Worm (Caenorhabditis elegans): Measurements from ENCODE around the gene C44H9.5.

DNA sequence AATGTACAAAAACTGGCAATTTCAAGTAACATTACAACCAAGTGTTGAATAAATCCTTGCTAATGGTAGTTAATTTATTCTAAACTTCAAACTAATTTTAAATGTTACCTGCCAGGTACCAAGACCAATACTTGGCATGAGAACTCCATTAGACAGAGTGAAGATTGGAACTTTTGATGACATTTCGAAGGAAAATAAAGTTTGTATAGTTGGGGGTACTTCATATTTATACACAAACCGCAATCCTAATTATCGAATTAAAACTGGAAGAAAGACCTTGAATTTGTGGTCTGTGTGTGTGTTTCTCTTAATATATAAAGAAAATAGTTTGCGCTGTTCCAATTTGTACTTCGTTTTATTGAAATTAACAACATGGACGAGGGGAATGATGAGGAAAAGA is 39.8 kb downstream of the C44H9.5 start, which contains the start of gene ZC443.1:
- TF ChIP-seq ztf-4 (tag; optimal IDR thresholded peaks at IDR 0.05): no peak
- no peak for TF ChIP-seq blmp-1 (tag; optimal IDR thresholded peaks at IDR 0.05; ENCODE audit: insufficient read depth)
- TF ChIP-seq mdl-1 (tag; optimal IDR thresholded peaks at IDR 0.05): no peak
- TF ChIP-seq lin-13 (GFP tag; optimal IDR thresholded peaks at IDR 0.05): no peak
- TF ChIP-seq C34F6.9 (tag; optimal IDR thresholded peaks at IDR 0.05): no peak
- TF ChIP-seq aly-2 (tag; optimal IDR thresholded peaks at IDR 0.05): no peak
- no peak for TF ChIP-seq unc-62 (GFP tag; optimal IDR thresholded peaks at IDR 0.05)
- no peak for TF ChIP-seq nhr-21 (tag; optimal IDR thresholded peaks at IDR 0.05)
- TF ChIP-seq lin-39 (tag; optimal IDR thresholded peaks at IDR 0.05): no peak
- TF ChIP-seq nhr-12 (tag; optimal IDR thresholded peaks at IDR 0.05): no peak
- TF ChIP-seq nhr-237 (tag; optimal IDR thresholded peaks at IDR 0.05): no peak
- no peak for TF ChIP-seq unc-55 (GFP tag; optimal IDR thresholded peaks at IDR 0.05)
- no peak for TF ChIP-seq elt-3 (tag; optimal IDR thresholded peaks at IDR 0.05)
